Worm (Caenorhabditis elegans) whole organism, mixed stage, embryonic: Measurements from ENCODE around the gene egl-6.

Experiments
- M03D4.4 ChIP-seq: sonication (generic microtip); optimal IDR thresholded peaks from 2 replicates; lab custom pipeline; 2017; ENCODE audit warnings: mild to moderate bottlenecking, missing genetic modification characterization, missing compliant biosample characterization
- nhr-237 ChIP-seq: fragments of 150-350 bp; optimal IDR thresholded peaks from 2 replicates; lab custom pipeline; 2014; ENCODE audit warnings: missing biosample characterization, missing genetic modification characterization
- unc-62 ChIP-seq: fragments of 150-350 bp; optimal IDR thresholded peaks from 2 replicates; lab custom pipeline; 2014; ENCODE audit warnings: missing biosample characterization, missing genetic modification reagents, missing genetic modification characterization
- ztf-11 ChIP-seq: fragments of 150-350 bp; optimal IDR thresholded peaks from 2 replicates; lab custom pipeline; 2014; ENCODE audit warnings: missing biosample characterization, missing genetic modification characterization

DNA sequence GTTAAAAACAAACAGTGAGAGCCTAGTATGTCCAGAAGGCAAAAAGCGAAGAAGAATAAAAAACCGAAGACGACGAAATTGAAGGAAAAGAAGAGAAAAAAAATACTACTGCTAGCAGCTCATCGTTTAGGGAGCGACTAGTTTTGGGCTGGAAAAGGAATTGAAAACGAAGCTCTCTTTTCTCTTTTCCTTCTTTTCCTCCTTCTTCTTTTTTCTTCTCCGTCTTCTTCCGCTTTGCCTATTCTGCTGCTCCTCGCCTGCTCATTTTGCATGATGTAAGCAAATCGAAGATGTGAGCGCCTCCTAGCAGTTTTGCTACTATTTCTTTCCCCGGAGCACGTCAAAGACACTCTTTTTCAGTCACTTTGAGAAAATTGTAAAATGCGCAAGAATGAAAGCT lies 50.8 kb downstream of the egl-6 start:
- TF ChIP-seq M03D4.4 (tag; lab: Kevin White, UChicago) (no peak), ztf-11 (tag; lab: Kevin White, UChicago) (no peak), nhr-237 (tag; lab: Kevin White, UChicago) (no peak), unc-62 (GFP tag; lab: Kevin White, UChicago) (no peak)
